Fruit fly (Drosophila melanogaster): ENCODE measurements around the gene boss.
A peak's percentile ranks its signal among the peaks of the same experiment; 100 is the strongest.

Gene boss

dm6 chr3R:25997068-25997714, 35.4 kb downstream of the boss start (continued):
- TF ChIP-seq CG2199 (GFP tag; IDR thresholded peaks at IDR 0.05) (0 out of 3 replicates have a peak, but pooled peaks have one; percentile 12), rib (GFP tag; IDR thresholded peaks at IDR 0.05) (no peak), CG2889 (GFP tag; IDR thresholded peaks at IDR 0.05) (no peak), Lim3 (GFP tag; IDR thresholded peaks at IDR 0.05) (no peak), CG4424 (GFP tag; optimal IDR thresholded peaks at IDR 0.05) (peak; percentile 83), CG10431 (GFP tag; optimal IDR thresholded peaks at IDR 0.05) (peak; percentile 82), nerfin-1 (tag; optimal IDR thresholded peaks at IDR 0.05) (peak; percentile 81), Gsc (GFP tag; IDR thresholded peaks at IDR 0.05) (peak; percentile 23; the same call in 1 of the 2 replicates), lov (optimal IDR thresholded peaks at IDR 0.05) (no peak), lov (GFP tag; IDR thresholded peaks at IDR 0.05) (peak; percentile 77; the same call in 2 of the 3 replicates), Gug (GFP tag; IDR thresholded peaks at IDR 0.05) (no peak; the same call in 3 of the 4 replicates), luna (GFP tag; optimal IDR thresholded peaks at IDR 0.05) (no peak), Deaf1 (tag; optimal IDR thresholded peaks at IDR 0.05) (peak; percentile 78), CG4282 (GFP tag; optimal IDR thresholded peaks at IDR 0.05) (no peak), sr (GFP tag; IDR thresholded peaks at IDR 0.05) (no peak), CG1603 (tag; optimal IDR thresholded peaks at IDR 0.05) (peak; percentile 12), zen (tag; optimal IDR thresholded peaks at IDR 0.05) (peak; percentile 96), lab (GFP tag; optimal IDR thresholded peaks at IDR 0.05) (peak; percentile 3), CG15073 (GFP tag; optimal IDR thresholded peaks at IDR 0.05) (peak; percentile 10), CG11085 (GFP tag; IDR thresholded peaks at IDR 0.05) (no peak), CG8388 (GFP tag; optimal IDR thresholded peaks at IDR 0.05) (peak; percentile 85), CG18619 (GFP tag; optimal IDR thresholded peaks at IDR 0.05) (peak; percentile 72), CG15696 (tag; optimal IDR thresholded peaks at IDR 0.05) (peak; percentile 99), Dad (GFP tag; optimal IDR thresholded peaks at IDR 0.05) (no peak), CG12104 (GFP tag; optimal IDR thresholded peaks at IDR 0.05) (peak; percentile 69), CG4854 (GFP tag; optimal IDR thresholded peaks at IDR 0.05) (no peak), hkb (optimal IDR thresholded peaks at IDR 0.05) (no peak), hkb (GFP tag; IDR thresholded peaks at IDR 0.05) (peak; percentile 78), ase (GFP tag; IDR thresholded peaks at IDR 0.05) (no peak; the same call in 2 of the 3 replicates), Nf-YC (tag; optimal IDR thresholded peaks at IDR 0.05) (peak; percentile 23), CG6813 (GFP tag; optimal IDR thresholded peaks at IDR 0.05) (peak; percentile 74), CG12155 (GFP tag; optimal IDR thresholded peaks at IDR 0.05) (peak; percentile 51), HmgZ (tag; optimal IDR thresholded peaks at IDR 0.05) (no peak), bigmax (GFP tag; optimal IDR thresholded peaks at IDR 0.05) (no peak), Atf3 (GFP tag; optimal IDR thresholded peaks at IDR 0.05) (peak; percentile 50), CG7357 (GFP tag; IDR thresholded peaks at IDR 0.05) (peak; percentile 58; the same call in 2 of the 3 replicates), sisA (GFP tag; IDR thresholded peaks at IDR 0.05) (peak; percentile 49), run (tag; optimal IDR thresholded peaks at IDR 0.05) (peak; percentile 23), crc (GFP tag; optimal IDR thresholded peaks at IDR 0.05) (no peak), psq (GFP tag; optimal IDR thresholded peaks at IDR 0.05) (peak; percentile 53), dmrt11E (tag; optimal IDR thresholded peaks at IDR 0.05) (peak; percentile 99), gfzf (GFP tag; optimal IDR thresholded peaks at IDR 0.05) (no peak), Oli (tag; optimal IDR thresholded peaks at IDR 0.05) (peak; percentile 88), wor (GFP tag; IDR thresholded peaks at IDR 0.05) (peak; percentile 45), H2.0 (GFP tag; IDR thresholded peaks at IDR 0.05) (peak; percentile 49; the same call in 1 of the 2 replicates), phol (tag; optimal IDR thresholded peaks at IDR 0.05) (peak; percentile 95), az2 (GFP tag; optimal IDR thresholded peaks at IDR 0.05) (peak; percentile 86), slp2 (GFP tag; optimal IDR thresholded peaks at IDR 0.05) (no peak), Hr51 (GFP tag; optimal IDR thresholded peaks at IDR 0.05) (peak; percentile 13 to 71), CG6272 (GFP tag; IDR thresholded peaks at IDR 0.05) (peak; percentile 26; the same call in 1 of the 2 replicates), br (optimal IDR thresholded peaks at IDR 0.05) (no peak)
